Worm (Caenorhabditis elegans): ENCODE results near the gene pam-1.

pam-1 gene

DNA sequence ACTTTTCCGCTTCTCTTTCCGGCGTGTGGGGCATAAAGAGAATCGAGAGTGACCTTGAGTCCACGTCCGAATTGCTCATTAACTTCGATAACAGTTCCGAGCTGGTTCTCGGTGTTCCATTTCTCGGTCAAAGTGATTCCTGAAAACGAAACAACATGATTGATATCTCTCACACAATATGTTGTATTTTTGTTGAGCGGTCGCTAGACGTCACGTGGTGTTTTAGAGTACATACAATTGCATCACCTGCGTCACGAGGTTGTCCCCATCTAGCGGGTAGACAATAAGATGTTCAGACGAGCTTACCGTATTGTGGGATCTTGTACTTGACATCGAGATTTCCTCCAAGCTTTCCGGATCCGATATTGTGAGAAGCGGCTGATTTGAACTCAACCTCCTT lies 43.3 kb downstream of the pam-1 start:
- TF ChIP-seq nhr-11 (tag; optimal IDR thresholded peaks at IDR 0.05) (no peak), elt-2 (tag; optimal IDR thresholded peaks at IDR 0.05) (peak; percentile 37), ceh-16 (tag; optimal IDR thresholded peaks at IDR 0.05) (no peak), ceh-28 (tag; optimal IDR thresholded peaks at IDR 0.05) (no peak), lin-39 (tag; optimal IDR thresholded peaks at IDR 0.05) (no peak), nfya-1 (tag; optimal IDR thresholded peaks at IDR 0.05; ENCODE audit: insufficient read depth) (no peak), jun-1 (tag; optimal IDR thresholded peaks at IDR 0.05) (no peak), nhr-77 (tag; optimal IDR thresholded peaks at IDR 0.05) (no peak), ama-1 (optimal IDR thresholded peaks at IDR 0.05) (peak; percentile 83), mdl-1 (tag; optimal IDR thresholded peaks at IDR 0.05) (no peak), zag-1 (tag; optimal IDR thresholded peaks at IDR 0.05) (no peak), nhr-67 (tag; optimal IDR thresholded peaks at IDR 0.05) (no peak), aly-2 (tag; optimal IDR thresholded peaks at IDR 0.05) (no peak), nhr-43 (tag; optimal IDR thresholded peaks at IDR 0.05; ENCODE audit: poor library complexity, severe bottlenecking) (peak; percentile 52), nhr-25 (tag; optimal IDR thresholded peaks at IDR 0.05) (peak; percentile 33), elt-1 (tag; optimal IDR thresholded peaks at IDR 0.05) (no peak), nhr-28 (tag; optimal IDR thresholded peaks at IDR 0.05) (no peak), nhr-23 (tag; optimal IDR thresholded peaks at IDR 0.05) (peak; percentile 29), eor-1 (tag; optimal IDR thresholded peaks at IDR 0.05) (no peak), nhr-12 (tag; optimal IDR thresholded peaks at IDR 0.05) (no peak), lin-15B (tag; optimal IDR thresholded peaks at IDR 0.05) (peak; percentile 23), R02D3.7 (tag; optimal IDR thresholded peaks at IDR 0.05) (no peak), unc-62 (GFP tag; optimal IDR thresholded peaks at IDR 0.05) (no peak), pha-4 (tag; optimal IDR thresholded peaks at IDR 0.05) (peak; percentile 66), fos-1 (tag; optimal IDR thresholded peaks at IDR 0.05) (no peak), tbx-2 (tag; optimal IDR thresholded peaks at IDR 0.05) (no peak)

DNA sequence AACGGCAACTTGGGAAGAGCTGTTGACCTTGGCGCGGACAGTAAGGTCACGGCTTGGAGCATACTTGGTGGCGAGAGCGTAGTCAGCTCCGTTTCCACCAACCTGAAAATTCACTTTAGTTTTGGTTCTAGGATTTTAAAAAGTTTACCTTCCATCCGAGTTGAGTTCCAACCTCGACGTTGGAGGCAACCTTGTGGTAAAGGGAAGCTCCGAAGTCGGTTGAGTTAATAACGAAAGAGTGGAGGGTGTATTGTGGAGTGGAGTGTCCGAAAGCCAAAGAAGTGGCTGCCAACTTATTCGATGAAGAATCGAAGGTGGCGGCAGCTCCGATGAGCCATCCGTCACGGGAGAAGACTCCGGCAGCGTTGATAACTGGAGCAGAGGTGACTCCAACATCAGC lies 43.9 kb downstream of the pam-1 start:
- TF ChIP-seq unc-62 (GFP tag; optimal IDR thresholded peaks at IDR 0.05) (no peak), nfya-1 (tag; optimal IDR thresholded peaks at IDR 0.05; ENCODE audit: insufficient read depth) (no peak), elt-1 (tag; optimal IDR thresholded peaks at IDR 0.05) (no peak)

DNA sequence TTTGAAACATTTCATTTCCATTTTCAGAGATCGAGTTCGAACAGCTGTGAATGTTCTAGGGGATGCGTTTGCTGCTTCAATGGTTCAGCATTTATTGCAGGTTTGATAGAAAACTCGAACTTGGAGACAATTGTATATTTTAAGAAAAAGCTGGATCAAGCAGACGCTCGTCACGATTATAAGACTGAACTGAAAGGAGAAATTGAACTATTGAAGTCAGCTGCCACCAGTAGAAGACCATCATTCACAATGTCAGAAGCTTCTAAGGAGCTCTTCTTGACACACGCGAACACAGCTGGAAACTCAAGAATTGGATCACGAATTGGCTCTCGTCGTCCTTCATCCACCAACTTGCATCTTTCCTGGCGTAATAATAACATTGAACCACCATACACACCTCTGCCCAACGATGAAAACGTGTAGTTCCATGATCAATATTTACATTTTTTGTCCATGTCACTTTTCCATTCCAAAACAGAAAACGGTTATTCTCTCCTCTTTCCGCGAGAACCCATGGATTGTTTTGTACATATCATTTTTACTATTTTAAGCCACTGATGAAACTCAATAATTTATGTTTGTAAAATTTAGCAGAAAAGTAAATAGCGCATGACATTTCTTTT lies 44.6 kb downstream of the pam-1 start:
- TF ChIP-seq elt-2 (tag; optimal IDR thresholded peaks at IDR 0.05) (peak; percentile 38), nfya-1 (tag; optimal IDR thresholded peaks at IDR 0.05; ENCODE audit: insufficient read depth) (no peak), mml-1 (tag; optimal IDR thresholded peaks at IDR 0.05) (no peak), aly-2 (tag; optimal IDR thresholded peaks at IDR 0.05) (peak; percentile 44), ama-1 (optimal IDR thresholded peaks at IDR 0.05) (peak; percentile 95), pha-4 (tag; optimal IDR thresholded peaks at IDR 0.05) (peak; percentile 65), lsy-12 (tag; optimal IDR thresholded peaks at IDR 0.05) (peak; percentile 48), R02D3.7 (tag; optimal IDR thresholded peaks at IDR 0.05) (peak; percentile 30), lin-15B (tag; optimal IDR thresholded peaks at IDR 0.05) (no peak), pqm-1 (tag; optimal IDR thresholded peaks at IDR 0.05) (peak; percentile 4), lin-39 (tag; optimal IDR thresholded peaks at IDR 0.05) (peak; percentile 25), nhr-43 (tag; optimal IDR thresholded peaks at IDR 0.05; ENCODE audit: poor library complexity, severe bottlenecking) (peak; percentile 54)

DNA sequence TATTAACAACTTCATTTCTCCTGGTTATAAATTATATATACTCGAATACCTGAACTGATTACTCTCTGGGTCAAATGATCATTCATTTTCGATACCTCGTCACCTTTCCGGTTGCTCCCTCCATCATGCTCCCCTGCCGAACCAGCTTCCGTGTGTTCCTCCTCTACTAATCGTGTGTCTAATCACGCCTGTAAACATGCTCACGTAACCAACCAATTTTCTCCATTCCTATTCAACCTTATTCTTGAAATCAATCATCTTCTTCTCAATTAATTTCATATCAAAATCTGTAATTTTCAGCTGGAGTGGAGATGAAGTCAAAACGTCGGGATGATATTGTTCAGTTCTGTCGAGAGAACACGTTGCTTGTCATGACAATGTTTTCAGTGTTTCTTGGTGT lies 47.3 kb downstream of the pam-1 start, which contains the start of gene glt-6:
Gene glt-6 (plus strand): TSS at position 301 of the 400 bp plus-strand sequence.
- TF ChIP-seq R02D3.7 (tag; optimal IDR thresholded peaks at IDR 0.05), result no peak
- TF ChIP-seq nhr-28 (tag; optimal IDR thresholded peaks at IDR 0.05), result no peak
- no peak for TF ChIP-seq pha-4 (tag; optimal IDR thresholded peaks at IDR 0.05)
- TF ChIP-seq zag-1 (tag; optimal IDR thresholded peaks at IDR 0.05), result no peak
- TF ChIP-seq elt-3 (tag; optimal IDR thresholded peaks at IDR 0.05), result no peak
- no peak for TF ChIP-seq nhr-12 (tag; optimal IDR thresholded peaks at IDR 0.05)
- no peak for TF ChIP-seq egl-27 (tag; optimal IDR thresholded peaks at IDR 0.05)
- TF ChIP-seq nhr-25 (tag; optimal IDR thresholded peaks at IDR 0.05), result no peak
- no peak for TF ChIP-seq ceh-28 (tag; optimal IDR thresholded peaks at IDR 0.05)
- no peak for TF ChIP-seq ceh-9 (tag; optimal IDR thresholded peaks at IDR 0.05)
- no peak for TF ChIP-seq fos-1 (tag; optimal IDR thresholded peaks at IDR 0.05)
- no peak for TF ChIP-seq ztf-11 (tag; optimal IDR thresholded peaks at IDR 0.05)
- no peak for TF ChIP-seq nhr-77 (tag; optimal IDR thresholded peaks at IDR 0.05)

DNA sequence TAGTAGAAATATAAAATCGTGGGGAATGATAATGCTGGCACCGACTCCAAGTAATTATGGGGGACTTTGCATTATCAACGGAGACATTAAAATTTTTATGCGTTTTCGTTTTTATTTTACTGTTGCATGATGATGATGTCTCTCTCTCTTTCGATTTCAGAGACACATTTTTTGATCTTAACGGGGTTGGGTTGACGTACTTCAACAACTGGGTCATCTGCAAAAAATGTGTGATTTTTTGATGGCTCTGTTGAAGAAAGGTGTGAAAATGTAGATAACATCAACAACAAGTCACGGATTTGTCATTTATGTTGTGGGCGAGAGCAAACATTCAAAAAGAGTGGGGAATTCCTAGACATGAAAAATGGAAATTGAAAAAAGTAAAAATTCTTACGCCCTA lies 49.3 kb downstream of the pam-1 start, which contains the start of gene F55G1.15:
Gene F55G1.15 (minus strand): TSS at position 101 of the 400 bp plus-strand sequence.
- TF ChIP-seq mdl-1 (tag; optimal IDR thresholded peaks at IDR 0.05) (no peak), elt-2 (tag; optimal IDR thresholded peaks at IDR 0.05) (peak; percentile 46)
